Worm (Caenorhabditis elegans) whole organism, L4 larva: ENCODE data around the gene K02E10.7.

ENCODE experiments used
- F10B5.3 ChIP-seq: sonication (generic microtip); optimal IDR thresholded peaks from 2 replicates; lab custom pipeline; 2016; ENCODE audit warnings: mild to moderate bottlenecking, missing genetic modification characterization, missing compliant biosample characterization
- F44E2.7 ChIP-seq: fragments of 200-800 bp; sonication (Bioruptor generic); IDR thresholded peaks from 2 replicates; pipeline ENCODE4 v2.1.2; 2022; ENCODE audit warnings: missing genetic modification characterization, missing compliant biosample characterization
- T20F7.1 ChIP-seq: fragments of 200-800 bp; sonication (Bioruptor generic); optimal IDR thresholded peaks from 2 replicates; lab custom pipeline; 2018; ENCODE audit warnings: mild to moderate bottlenecking, missing genetic modification characterization, missing compliant biosample characterization
- Y105C5A.15 ChIP-seq: fragments of 200-800 bp; sonication (Bioruptor generic); IDR thresholded peaks from 2 replicates; pipeline ENCODE4 v1.3.6; 2022; ENCODE audit warnings: missing genetic modification characterization, missing compliant biosample characterization
- Y48G9A.11 ChIP-seq: fragments of 200-800 bp; sonication (Bioruptor generic); IDR thresholded peaks from 2 replicates; pipeline ENCODE4 v1.3.6; 2022; ENCODE audit warnings: missing genetic modification reagents, missing genetic modification characterization, missing compliant biosample characterization
- Y5F2A.4 ChIP-seq: fragments of 200-800 bp; sonication (Bioruptor generic); optimal IDR thresholded peaks from 2 replicates; lab custom pipeline; 2018; ENCODE audit warnings: mild to moderate bottlenecking, missing genetic modification characterization, missing compliant biosample characterization
- ZK337.2 ChIP-seq: fragments of 200-800 bp; sonication (Bioruptor generic); IDR thresholded peaks from 2 replicates; pipeline ENCODE4 v1.3.6; 2022; ENCODE audit warnings: missing genetic modification reagents, missing genetic modification characterization, missing compliant biosample characterization
- ZK546.5 ChIP-seq, 2 experiments: sonication (generic microtip); optimal IDR thresholded peaks; 2 replicates each; lab custom pipeline; 2017; ENCODE audit warnings: missing biosample characterization in 2 of 2, missing genetic modification characterization in 2 of 2
- aly-2 ChIP-seq: sonication (generic microtip); optimal IDR thresholded peaks from 2 replicates; lab custom pipeline; 2018; ENCODE audit warnings: missing biosample characterization, missing genetic modification characterization
- ama-1 ChIP-seq: fragments of 150-350 bp; optimal IDR thresholded peaks from 2 replicates; lab custom pipeline; 2014; ENCODE audit warnings: inconsistent platforms, mixed read lengths
- attf-4 ChIP-seq: sonication (generic microtip); optimal IDR thresholded peaks from 3 replicates; lab custom pipeline; 2017; ENCODE audit warnings: missing biosample characterization, missing genetic modification characterization
- ceh-32 ChIP-seq: sonication (generic microtip); optimal IDR thresholded peaks from 2 replicates; lab custom pipeline; 2016; ENCODE audit warnings: mild to moderate bottlenecking, missing genetic modification characterization, missing compliant biosample characterization; ENCODE audit not compliant: poor library complexity
- ceh-44 ChIP-seq: fragments of 200-800 bp; sonication (Bioruptor generic); IDR thresholded peaks from 2 replicates; pipeline ENCODE4 v1.3.6; 2022; ENCODE audit warnings: missing genetic modification reagents, missing genetic modification characterization, missing compliant biosample characterization
- ceh-62 ChIP-seq: sonication (generic microtip); optimal IDR thresholded peaks from 2 replicates; lab custom pipeline; 2017; ENCODE audit warnings: missing biosample characterization, missing genetic modification characterization
- ceh-82 ChIP-seq: sonication (generic microtip); optimal IDR thresholded peaks from 2 replicates; lab custom pipeline; 2017; ENCODE audit warnings: missing biosample characterization, missing genetic modification characterization
- ces-1 ChIP-seq: fragments of 150-350 bp; sonication (generic microtip); optimal IDR thresholded peaks from 4 replicates; lab custom pipeline; 2014; ENCODE audit warnings: missing biosample characterization, missing genetic modification reagents, missing genetic modification characterization
- ctbp-1 ChIP-seq: fragments of 200-800 bp; sonication (Bioruptor generic); IDR thresholded peaks from 2 replicates; pipeline ENCODE4 v1.3.6; 2022; ENCODE audit warnings: missing genetic modification reagents, missing genetic modification characterization, missing compliant biosample characterization
- dmd-9 ChIP-seq: fragments of 200-800 bp; sonication (Bioruptor generic); IDR thresholded peaks from 2 replicates; pipeline ENCODE4 v1.3.6; 2022; ENCODE audit warnings: missing genetic modification reagents, missing genetic modification characterization, missing compliant biosample characterization
- gei-8 ChIP-seq: fragments of 200-800 bp; sonication (Bioruptor generic); optimal IDR thresholded peaks from 2 replicates; lab custom pipeline; 2018; ENCODE audit warnings: mild to moderate bottlenecking, missing genetic modification characterization, missing compliant biosample characterization
- hif-1 ChIP-seq, 2 experiments: sonication (generic microtip); optimal IDR thresholded peaks; 2 replicates each; lab custom pipeline; 2016 to 2017; ENCODE audit warnings: missing compliant biosample characterization in 2 of 2, missing genetic modification characterization in 2 of 2, missing genetic modification reagents in 2 of 2, missing genotype in 2 of 2, mild to moderate bottlenecking in 1 of 2
- hlh-11 ChIP-seq: fragments of 200-800 bp; sonication (Bioruptor generic); optimal IDR thresholded peaks from 2 replicates; lab custom pipeline; 2018; ENCODE audit warnings: mild to moderate bottlenecking, missing genetic modification characterization, missing compliant biosample characterization
- hlh-30 ChIP-seq: sonication (generic microtip); optimal IDR thresholded peaks from 2 replicates; lab custom pipeline; 2017; ENCODE audit warnings: antibody characterized with exemption, mild to moderate bottlenecking, missing genetic modification characterization, missing compliant biosample characterization; ENCODE audit not compliant: insufficient read depth
- lsy-2 ChIP-seq, 2 experiments: fragments of 150-350 bp in 1 of 2; sonication (generic microtip) in 1 of 2; optimal IDR thresholded peaks; 2 replicates each; lab custom pipeline; 2014 to 2017; ENCODE audit warnings: missing biosample characterization in 2 of 2, missing genetic modification characterization in 2 of 2
- madf-5 ChIP-seq, 2 experiments: fragments of 200-800 bp; sonication (Bioruptor generic); IDR thresholded peaks; 2 replicates each; pipeline ENCODE4 v1.3.6; 2022; ENCODE audit warnings: missing compliant biosample characterization in 2 of 2, missing genetic modification characterization in 2 of 2
- madf-9 ChIP-seq: fragments of 200-800 bp; sonication (Bioruptor generic); conservative IDR thresholded peaks from 2 replicates; pipeline ENCODE4 v1.3.6; 2022; ENCODE audit warnings: missing genetic modification reagents, missing genetic modification characterization, missing compliant biosample characterization
- mdt-29 ChIP-seq: fragments of 200-800 bp; sonication (Bioruptor generic); IDR thresholded peaks from 2 replicates; pipeline ENCODE4 v1.3.6; 2022; ENCODE audit warnings: missing genetic modification reagents, missing genetic modification characterization, missing compliant biosample characterization
- mep-1 ChIP-seq: fragments of 150-350 bp; sonication (generic microtip); optimal IDR thresholded peaks from 3 replicates; lab custom pipeline; 2014; ENCODE audit warnings: missing biosample characterization, missing genetic modification characterization
- mxl-3 ChIP-seq: fragments of 200-800 bp; sonication (Bioruptor generic); optimal IDR thresholded peaks from 2 replicates; lab custom pipeline; 2018; ENCODE audit warnings: mild to moderate bottlenecking, missing genetic modification characterization, missing compliant biosample characterization
- nhr-102 ChIP-seq: sonication (generic microtip); optimal IDR thresholded peaks from 2 replicates; lab custom pipeline; 2016; ENCODE audit warnings: mild to moderate bottlenecking, missing genetic modification characterization, moderate library complexity, missing compliant biosample characterization
- nhr-11 ChIP-seq: fragments of 150-350 bp; optimal IDR thresholded peaks from 2 replicates; lab custom pipeline; 2014; ENCODE audit warnings: missing biosample characterization, missing genetic modification characterization
- nhr-237 ChIP-seq: sonication (generic microtip); optimal IDR thresholded peaks from 2 replicates; lab custom pipeline; 2017; ENCODE audit warnings: missing biosample characterization, missing genetic modification characterization
- nhr-25 ChIP-seq: sonication (generic microtip); optimal IDR thresholded peaks from 2 replicates; lab custom pipeline; 2017; ENCODE audit warnings: missing genetic modification characterization, mild to moderate bottlenecking, missing compliant biosample characterization, antibody characterized with exemption, moderate library complexity, borderline replicate concordance; ENCODE audit not compliant: insufficient read depth
- nhr-28 ChIP-seq: fragments of 150-350 bp; optimal IDR thresholded peaks from 2 replicates; lab custom pipeline; 2014; ENCODE audit warnings: missing biosample characterization, missing genetic modification characterization
- nhr-42 ChIP-seq: fragments of 200-800 bp; sonication (Bioruptor generic); IDR thresholded peaks from 2 replicates; pipeline ENCODE4 v1.3.6; 2022; ENCODE audit warnings: missing genetic modification characterization, missing compliant biosample characterization
- nhr-6 ChIP-seq: fragments of 150-350 bp; optimal IDR thresholded peaks from 2 replicates; lab custom pipeline; 2014; ENCODE audit warnings: missing biosample characterization, missing genetic modification characterization
- nhr-77 ChIP-seq: fragments of 150-350 bp; optimal IDR thresholded peaks from 2 replicates; lab custom pipeline; 2014; ENCODE audit warnings: missing biosample characterization, missing genetic modification characterization
- pha-4 ChIP-seq, 2 experiments: fragments of 150-350 bp in 1 of 2; fragments of 200-800 bp in 1 of 2; sonication (Bioruptor generic) in 1 of 2; IDR thresholded peaks in 1 of 2; optimal IDR thresholded peaks in 1 of 2; 2 replicates each; pipeline versions ENCODE4 v1.3.6 to Lab custom; 2014 to 2022; ENCODE audit warnings: missing genetic modification characterization in 2 of 2, missing genetic modification reagents in 2 of 2, missing biosample characterization in 1 of 2, missing compliant biosample characterization in 1 of 2
- rbr-2 ChIP-seq: sonication (generic microtip); optimal IDR thresholded peaks from 2 replicates; lab custom pipeline; 2016; ENCODE audit warnings: missing genotype, missing genetic modification characterization, missing compliant biosample characterization
- saeg-2 ChIP-seq: fragments of 200-800 bp; sonication (Bioruptor generic); IDR thresholded peaks from 2 replicates; pipeline ENCODE4 v1.3.6; 2022; ENCODE audit warnings: missing genetic modification reagents, missing genetic modification characterization, missing compliant biosample characterization
- sdz-12 ChIP-seq: fragments of 200-800 bp; sonication (Bioruptor generic); optimal IDR thresholded peaks from 2 replicates; lab custom pipeline; 2018; ENCODE audit warnings: mild to moderate bottlenecking, missing genetic modification characterization, missing compliant biosample characterization
- skn-1 ChIP-seq: fragments of 150-350 bp; optimal IDR thresholded peaks from 2 replicates; lab custom pipeline; 2014; ENCODE audit warnings: missing biosample characterization, missing genetic modification characterization
- snpc-1.2 ChIP-seq: fragments of 200-800 bp; sonication (Bioruptor generic); IDR thresholded peaks from 2 replicates; pipeline ENCODE4 v1.3.6; 2022; ENCODE audit warnings: missing genetic modification reagents, missing genetic modification characterization, missing compliant biosample characterization
- spr-3 ChIP-seq: fragments of 200-800 bp; sonication (Bioruptor generic); optimal IDR thresholded peaks from 2 replicates; lab custom pipeline; 2018; ENCODE audit warnings: mild to moderate bottlenecking, missing genetic modification characterization, missing compliant biosample characterization
- tra-1 ChIP-seq: fragments of 200-800 bp; sonication (Bioruptor generic); IDR thresholded peaks from 2 replicates; pipeline ENCODE4 v1.3.6; 2022; ENCODE audit warnings: missing genetic modification reagents, missing genetic modification characterization, missing compliant biosample characterization
- unc-39 ChIP-seq: sonication (generic microtip); optimal IDR thresholded peaks from 2 replicates; lab custom pipeline; 2017; ENCODE audit warnings: missing biosample characterization, missing genetic modification characterization
- unc-62 ChIP-seq, 3 experiments: fragments of 150-350 bp in 1 of 3; sonication (generic microtip); optimal IDR thresholded peaks in 2 of 3; peaks in 1 of 3; 1 replicate in 1 of 3; 2 replicates in 2 of 3; lab custom pipeline; 2014 to 2017; ENCODE audit warnings: missing biosample characterization in 3 of 3, missing genetic modification characterization in 3 of 3, missing genetic modification reagents in 3 of 3, missing genotype in 1 of 3
- vab-7 ChIP-seq: fragments of 200-800 bp; sonication (Bioruptor generic); IDR thresholded peaks from 2 replicates; pipeline ENCODE4 v1.3.6; 2022; ENCODE audit warnings: missing genetic modification reagents, missing genetic modification characterization, missing compliant biosample characterization
- zfp-3 ChIP-seq: fragments of 200-800 bp; sonication (Bioruptor generic); conservative IDR thresholded peaks from 2 replicates; pipeline ENCODE4 v1.3.6; 2022; ENCODE audit warnings: missing genetic modification reagents, missing genetic modification characterization, missing compliant biosample characterization
- ztf-7 ChIP-seq: fragments of 150-350 bp; optimal IDR thresholded peaks from 2 replicates; lab custom pipeline; 2014; ENCODE audit warnings: missing biosample characterization, missing genetic modification characterization

Gene K02E10.7

ce11 chrX:2549322-2549721 lies 41.0 kb upstream of the K02E10.7 start:
- TF ChIP-seq nhr-6 (tag; lab: Kevin White, UChicago) (peak; percentile 64), ctbp-1 (peak; percentile 83), hlh-30 (peak; percentile 75), nhr-237 (no peak), aly-2 (peak; percentile 57), Y48G9A.11 (GFP tag; lab: Robert Waterston, UW) (peak; percentile 77), mep-1 (peak; percentile 89), nhr-102 (peak; percentile 57), mdt-29 (GFP tag; lab: Robert Waterston, UW) (0 out of 2 replicates have a peak, but pooled peaks have one; percentile 47), lsy-2 (tag; optimal IDR thresholded peaks at IDR 0.05; lab: Kevin White, UChicago) (peak in 1 of 2 experiments; percentile 65), ceh-44 (0 out of 2 replicates have a peak, but pooled peaks have one; percentile 44), nhr-77 (tag; lab: Kevin White, UChicago) (peak; percentile 60), tra-1 (GFP tag; lab: Robert Waterston, UW) (no peak), skn-1 (tag; lab: Kevin White, UChicago) (no peak), F10B5.3 (tag; lab: Kevin White, UChicago) (peak; percentile 61), snpc-1.2 (GFP tag; lab: Robert Waterston, UW) (peak; percentile 90), Y105C5A.15 (peak; percentile 46; the same call in 1 of the 2 replicates), vab-7 (GFP tag; lab: Robert Waterston, UW) (peak; percentile 87), pha-4 (GFP tag; IDR thresholded peaks at IDR 0.05; lab: Robert Waterston, UW) (peak; percentile 81), pha-4 (tag; optimal IDR thresholded peaks at IDR 0.05; lab: Kevin White, UChicago) (no peak), madf-5 (GFP tag; IDR thresholded peaks at IDR 0.05; lab: Robert Waterston, UW) (peak; percentile 68 to 91; a peak in 2 of 4 replicates), ces-1 (GFP tag; lab: Kevin White, UChicago) (no peak), unc-62 (GFP tag; optimal IDR thresholded peaks at IDR 0.05 in 1 of 2; lab: Kevin White, UChicago) (peak in 1 of 2 experiments; percentile 85), unc-62 (tag; optimal IDR thresholded peaks at IDR 0.05; lab: Kevin White, UChicago) (no peak), ceh-62 (tag; lab: Kevin White, UChicago) (no peak), spr-3 (GFP tag; lab: Kevin White, UChicago) (peak; percentile 7), madf-9 (GFP tag; lab: Robert Waterston, UW) (peak; percentile 55), nhr-28 (tag; lab: Kevin White, UChicago) (peak; percentile 64), ZK337.2 (GFP tag; lab: Robert Waterston, UW) (peak; percentile 51; the same call in 1 of the 2 replicates), nhr-42 (peak; percentile 79), nhr-25 (tag; lab: Kevin White, UChicago) (no peak), nhr-11 (tag; lab: Kevin White, UChicago) (peak; percentile 75), Y5F2A.4 (GFP tag; lab: Kevin White, UChicago) (peak; percentile 45), ceh-82 (tag; lab: Kevin White, UChicago) (no peak), ama-1 (lab: Kevin White, UChicago) (no peak), unc-39 (tag; lab: Kevin White, UChicago) (no peak), mxl-3 (GFP tag; lab: Kevin White, UChicago) (no peak), ztf-7 (tag; lab: Kevin White, UChicago) (peak; percentile 33), saeg-2 (GFP tag; lab: Robert Waterston, UW) (no peak), F44E2.7 (peak; percentile 84; the same call in 1 of the 2 replicates), hif-1 (tag; optimal IDR thresholded peaks at IDR 0.05; lab: Kevin White, UChicago) (peak; percentile 43 to 68), hlh-11 (tag; lab: Kevin White, UChicago) (peak; percentile 75), T20F7.1 (GFP tag; lab: Kevin White, UChicago) (peak; percentile 28), attf-4 (tag; lab: Kevin White, UChicago) (no peak), rbr-2 (tag; lab: Kevin White, UChicago) (peak; percentile 69), ZK546.5 (tag; optimal IDR thresholded peaks at IDR 0.05; lab: Kevin White, UChicago) (no peak), zfp-3 (GFP tag; lab: Robert Waterston, UW) (0 out of 2 replicates have a peak, but pooled peaks have one; percentile 52), gei-8 (peak; percentile 75), ceh-32 (tag; lab: Kevin White, UChicago) (peak; percentile 68), dmd-9 (0 out of 2 replicates have a peak, but pooled peaks have one; percentile 50), sdz-12 (GFP tag; lab: Kevin White, UChicago) (peak; percentile 62)
